Fruit fly (Drosophila melanogaster): ENCODE results near the gene Alp9.

dm6 chr3L:5638542-5639045 is 43.3 kb downstream of the Alp9 start:
- no peak for TF ChIP-seq CG31627 (GFP tag; optimal IDR thresholded peaks at IDR 0.05)
- no peak for TF ChIP-seq Hr39 (GFP tag; optimal IDR thresholded peaks at IDR 0.05)
- TF ChIP-seq CG11902 (GFP tag; optimal IDR thresholded peaks at IDR 0.05): no peak
- TF ChIP-seq CG9139 (GFP tag; optimal IDR thresholded peaks at IDR 0.05): no peak
- no peak for TF ChIP-seq Eip93F (GFP tag; optimal IDR thresholded peaks at IDR 0.05)
- TF ChIP-seq CG16779 (tag; optimal IDR thresholded peaks at IDR 0.05): no peak
